Worm (Caenorhabditis elegans) whole organism, L2 larva: ENCODE measurements around the gene F25H9.6.

Experiments used
- C34F6.9 ChIP-seq: fragments of 150-350 bp; optimal IDR thresholded peaks from 2 replicates; lab custom pipeline; 2014; ENCODE audit warnings: missing biosample characterization, missing genetic modification characterization
- F13H6.1 ChIP-seq: sonication (generic microtip); optimal IDR thresholded peaks from 2 replicates; lab custom pipeline; 2016; ENCODE audit warnings: missing genetic modification characterization, missing compliant biosample characterization
- R02D3.7 ChIP-seq: fragments of 150-350 bp; optimal IDR thresholded peaks from 2 replicates; lab custom pipeline; 2014; ENCODE audit warnings: missing biosample characterization, missing genetic modification characterization
- Y55F3AM.14 ChIP-seq: fragments of 200-800 bp; sonication (Bioruptor generic); optimal IDR thresholded peaks from 2 replicates; lab custom pipeline; 2018; ENCODE audit warnings: mild to moderate bottlenecking, missing genetic modification characterization, missing compliant biosample characterization
- ZK546.5 ChIP-seq: sonication (generic microtip); optimal IDR thresholded peaks from 2 replicates; lab custom pipeline; 2017; ENCODE audit warnings: missing biosample characterization, missing genetic modification characterization
- alr-1 ChIP-seq: fragments of 150-350 bp; optimal IDR thresholded peaks from 2 replicates; lab custom pipeline; 2014; ENCODE audit warnings: missing biosample characterization, missing genetic modification characterization
- ama-1 ChIP-seq: fragments of 150-350 bp; optimal IDR thresholded peaks from 2 replicates; lab custom pipeline; 2018; ENCODE audit warnings: inconsistent platforms
- blmp-1 ChIP-seq: sonication (generic microtip); optimal IDR thresholded peaks from 2 replicates; lab custom pipeline; 2017; ENCODE audit warnings: missing genetic modification characterization, mild to moderate bottlenecking, missing compliant biosample characterization, antibody characterized with exemption, moderate library complexity; ENCODE audit not compliant: insufficient read depth
- ceh-16 ChIP-seq: fragments of 150-350 bp; optimal IDR thresholded peaks from 2 replicates; lab custom pipeline; 2014; ENCODE audit warnings: missing biosample characterization, missing genetic modification characterization
- crh-2 ChIP-seq: sonication (generic microtip); optimal IDR thresholded peaks from 2 replicates; lab custom pipeline; 2017; ENCODE audit warnings: missing biosample characterization, missing genetic modification characterization
- dmd-4 ChIP-seq: sonication (generic microtip); optimal IDR thresholded peaks from 2 replicates; lab custom pipeline; 2017; ENCODE audit warnings: missing biosample characterization, missing genetic modification characterization
- egl-27 ChIP-seq: sonication (generic microtip); optimal IDR thresholded peaks from 3 replicates; lab custom pipeline; 2017; ENCODE audit warnings: missing biosample characterization, missing genetic modification reagents, missing genetic modification characterization
- elt-3 ChIP-seq: sonication (generic microtip); optimal IDR thresholded peaks from 2 replicates; lab custom pipeline; 2017; ENCODE audit warnings: missing biosample characterization, missing genetic modification characterization
- fos-1 ChIP-seq: fragments of 150-350 bp; optimal IDR thresholded peaks from 2 replicates; lab custom pipeline; 2014; ENCODE audit warnings: missing biosample characterization, missing genetic modification characterization
- gmeb-1 ChIP-seq: fragments of 150-350 bp; optimal IDR thresholded peaks from 2 replicates; lab custom pipeline; 2014; ENCODE audit warnings: missing biosample characterization, missing genetic modification characterization
- lin-11 ChIP-seq: fragments of 150-350 bp; sonication (generic microtip); optimal IDR thresholded peaks from 2 replicates; lab custom pipeline; 2014; ENCODE audit warnings: missing biosample characterization, missing genetic modification characterization, inconsistent platforms, mixed read lengths
- lin-13 ChIP-seq: fragments of 150-350 bp; optimal IDR thresholded peaks from 2 replicates; lab custom pipeline; 2014; ENCODE audit warnings: missing biosample characterization, missing genetic modification reagents, missing genetic modification characterization
- lsy-2 ChIP-seq, 2 experiments: fragments of 150-350 bp in 1 of 2; sonication (generic microtip) in 1 of 2; optimal IDR thresholded peaks; 2 replicates each; lab custom pipeline; 2014 to 2017; ENCODE audit warnings: missing biosample characterization in 2 of 2, missing genetic modification characterization in 2 of 2
- mab-5 ChIP-seq: fragments of 150-350 bp; optimal IDR thresholded peaks from 2 replicates; lab custom pipeline; 2014; ENCODE audit warnings: missing biosample characterization, missing genetic modification characterization
- mbf-1 ChIP-seq: sonication (generic microtip); optimal IDR thresholded peaks from 2 replicates; lab custom pipeline; 2017; ENCODE audit warnings: missing biosample characterization, missing genetic modification characterization
- mdl-1 ChIP-seq, 2 experiments: fragments of 150-350 bp in 1 of 2; sonication (generic microtip) in 1 of 2; optimal IDR thresholded peaks; 2 replicates each; lab custom pipeline; 2017; ENCODE audit warnings: missing biosample characterization in 2 of 2, missing genetic modification characterization in 2 of 2
- nhr-11 ChIP-seq: fragments of 150-350 bp; optimal IDR thresholded peaks from 2 replicates; lab custom pipeline; 2014; ENCODE audit warnings: missing biosample characterization, missing genetic modification characterization
- nhr-12 ChIP-seq: fragments of 150-350 bp; optimal IDR thresholded peaks from 2 replicates; lab custom pipeline; 2014; ENCODE audit warnings: missing biosample characterization, missing genetic modification characterization
- nhr-129 ChIP-seq: fragments of 150-350 bp; optimal IDR thresholded peaks from 2 replicates; lab custom pipeline; 2014; ENCODE audit warnings: missing biosample characterization, missing genetic modification characterization
- nhr-21 ChIP-seq: fragments of 150-350 bp; optimal IDR thresholded peaks from 2 replicates; lab custom pipeline; 2014; ENCODE audit warnings: missing biosample characterization, missing genetic modification characterization
- sem-4 ChIP-seq: fragments of 150-350 bp; optimal IDR thresholded peaks from 2 replicates; lab custom pipeline; 2014; ENCODE audit warnings: missing biosample characterization, missing genetic modification reagents, missing genetic modification characterization
- sma-3 ChIP-seq: sonication (generic microtip); optimal IDR thresholded peaks from 2 replicates; lab custom pipeline; 2016; ENCODE audit warnings: missing genetic modification reagents, missing genetic modification characterization, missing compliant biosample characterization
- sma-9 ChIP-seq, 2 experiments: fragments of 150-350 bp in 1 of 2; sonication (generic microtip) in 1 of 2; optimal IDR thresholded peaks; 2 replicates each; lab custom pipeline; 2014 to 2016; ENCODE audit warnings: missing genetic modification characterization in 2 of 2, mild to moderate bottlenecking in 1 of 2, missing biosample characterization in 1 of 2, missing compliant biosample characterization in 1 of 2, missing genetic modification reagents in 1 of 2, moderate library complexity in 1 of 2
- snpc-4 ChIP-seq: fragments of 150-350 bp; optimal IDR thresholded peaks from 2 replicates; lab custom pipeline; 2014; ENCODE audit warnings: missing biosample characterization, missing genetic modification characterization
- unc-55 ChIP-seq: fragments of 150-350 bp; sonication (generic microtip); optimal IDR thresholded peaks from 3 replicates; lab custom pipeline; 2014; ENCODE audit warnings: missing biosample characterization, missing genetic modification reagents, missing genetic modification characterization
- unc-62 ChIP-seq: fragments of 150-350 bp; optimal IDR thresholded peaks from 2 replicates; lab custom pipeline; 2014; ENCODE audit warnings: missing biosample characterization, missing genetic modification reagents, missing genetic modification characterization
- ztf-1 ChIP-seq: fragments of 200-800 bp; sonication (Bioruptor generic); conservative IDR thresholded peaks from 2 replicates; pipeline ENCODE4 v1.3.6; 2022; ENCODE audit warnings: missing genetic modification characterization, missing compliant biosample characterization
- ztf-11 ChIP-seq: sonication (generic microtip); optimal IDR thresholded peaks from 2 replicates; lab custom pipeline; 2017; ENCODE audit warnings: missing biosample characterization, missing genetic modification characterization
- ztf-4 ChIP-seq: fragments of 150-350 bp; optimal IDR thresholded peaks from 2 replicates; lab custom pipeline; 2014; ENCODE audit warnings: missing biosample characterization, missing genetic modification characterization

Gene F25H9.6

DNA sequence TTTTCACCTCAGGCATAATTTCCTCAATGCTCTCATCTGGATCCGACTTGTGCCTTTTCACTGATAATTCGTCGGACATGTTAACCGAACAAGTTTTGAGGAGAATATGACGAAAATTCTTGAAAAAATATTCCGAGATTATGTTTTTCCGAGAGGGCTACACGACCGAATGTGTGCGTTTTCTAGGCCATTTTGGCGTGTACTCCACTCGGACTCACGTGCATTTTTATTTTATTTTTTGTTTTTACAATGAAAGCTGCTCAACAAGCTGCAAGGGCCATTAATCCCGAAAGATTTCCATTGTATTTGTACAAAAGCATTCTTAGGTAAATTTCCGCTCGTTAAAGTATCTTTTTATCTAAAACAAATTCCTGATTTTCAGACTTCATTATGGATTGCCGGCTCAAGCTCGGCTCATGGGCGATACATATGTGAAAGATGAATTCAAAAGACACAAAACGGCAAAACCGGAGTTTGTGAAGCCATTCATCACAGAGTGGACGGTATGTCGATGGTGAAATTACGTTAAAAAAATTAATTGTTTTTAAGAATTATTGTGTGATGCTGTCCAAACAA is at the start of gene F25H9.6, which contains the start of gene F25H9.7:
F25H9.6 (minus strand) TSS at position 172 of the 576 bp plus-strand sequence.
F25H9.7 (plus strand) TSS at position 187 of the 576 bp plus-strand sequence.
- TF ChIP-seq mdl-1 (tag; optimal IDR thresholded peaks at IDR 0.05; lab: Kevin White, UChicago), result peak; percentile 62 to 91
- TF ChIP-seq mbf-1 (tag; lab: Kevin White, UChicago), result no peak
- TF ChIP-seq sma-3 (GFP tag; lab: Kevin White, UChicago), result peak; percentile 91
- TF ChIP-seq egl-27 (tag; lab: Kevin White, UChicago), result peak; percentile 85
- peak; percentile 44 for TF ChIP-seq ztf-4 (tag; lab: Kevin White, UChicago)
- peak; percentile 94 for TF ChIP-seq sma-9 (GFP tag; optimal IDR thresholded peaks at IDR 0.05; lab: Kevin White, UChicago)
- no peak for TF ChIP-seq sma-9 (tag; optimal IDR thresholded peaks at IDR 0.05; lab: Kevin White, UChicago)
- peak; percentile 73 for TF ChIP-seq lin-13 (GFP tag; lab: Kevin White, UChicago)
- peak; percentile 72 to 89 for TF ChIP-seq lsy-2 (tag; optimal IDR thresholded peaks at IDR 0.05; lab: Kevin White, UChicago)
- peak; percentile 78 for TF ChIP-seq nhr-21 (tag; lab: Kevin White, UChicago)
- TF ChIP-seq nhr-11 (tag; lab: Kevin White, UChicago), result no peak
- TF ChIP-seq crh-2 (tag; lab: Kevin White, UChicago), result peak; percentile 84
- peak; percentile 54 for TF ChIP-seq mab-5 (tag; lab: Kevin White, UChicago)
- peak; percentile 92 for TF ChIP-seq C34F6.9 (tag; lab: Kevin White, UChicago)
- no peak for TF ChIP-seq R02D3.7
- no peak for TF ChIP-seq ZK546.5
- TF ChIP-seq unc-55 (GFP tag; lab: Kevin White, UChicago), result peak; percentile 86
- peak; percentile 86 for TF ChIP-seq F13H6.1 (tag; lab: Kevin White, UChicago)
- TF ChIP-seq sem-4, result peak; percentile 63
- TF ChIP-seq alr-1 (tag; lab: Kevin White, UChicago), result no peak
- peak; percentile 53 for TF ChIP-seq snpc-4 (tag; lab: Kevin White, UChicago)
- peak; percentile 79 for TF ChIP-seq gmeb-1 (tag; lab: Kevin White, UChicago)
- TF ChIP-seq nhr-129, result peak; percentile 31
- TF ChIP-seq Y55F3AM.14 (GFP tag; lab: Kevin White, UChicago), result peak; percentile 51
- no peak for TF ChIP-seq ztf-11
- TF ChIP-seq ceh-16 (tag; lab: Kevin White, UChicago), result no peak
- TF ChIP-seq ama-1 (lab: Kevin White, UChicago), result peak; percentile 9
- peak; percentile 38 for TF ChIP-seq blmp-1
- peak; percentile 56 for TF ChIP-seq fos-1 (tag; lab: Kevin White, UChicago)
- peak; percentile 22 for TF ChIP-seq lin-11 (tag; lab: Kevin White, UChicago)

ce11 chrV:13515115-13515514 is 47.0 kb upstream of the F25H9.6 start, which contains the start of gene semi-1:
semi-1 (minus strand) TSS chrV:13515215.
- TF ChIP-seq Y55F3AM.14 (GFP tag; lab: Kevin White, UChicago), result no peak
- TF ChIP-seq ztf-4 (tag; lab: Kevin White, UChicago), result no peak
- TF ChIP-seq nhr-12 (tag; lab: Kevin White, UChicago), result no peak

- TF ChIP-seq dmd-4 (tag; lab: Kevin White, UChicago) (no peak), ama-1 (lab: Kevin White, UChicago) (no peak), R02D3.7 (no peak), fos-1 (tag; lab: Kevin White, UChicago) (no peak), egl-27 (tag; lab: Kevin White, UChicago) (no peak), ztf-11 (no peak), snpc-4 (tag; lab: Kevin White, UChicago) (no peak)
These were observed 44.4 kb upstream of the F25H9.6 start for ce11 chrV:13512515-13512914.

DNA sequence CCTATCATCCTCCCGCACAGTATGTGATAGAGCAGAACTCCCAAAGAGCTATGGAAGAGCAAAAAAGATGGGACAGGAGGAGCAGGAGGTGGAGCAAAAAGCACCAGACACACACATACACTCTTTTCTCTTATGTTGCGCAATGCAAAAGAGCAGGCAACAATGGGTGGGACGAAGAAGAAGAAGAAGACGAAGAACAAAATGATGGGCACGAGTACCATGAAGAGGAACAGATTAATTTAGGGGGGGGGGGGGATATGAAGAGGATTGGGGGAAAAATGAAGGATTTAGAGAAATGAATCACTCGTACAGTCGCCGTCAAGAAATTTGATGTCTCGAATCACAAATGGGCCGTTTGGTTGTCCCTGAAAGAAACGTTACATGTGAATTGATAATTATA is 43.5 kb upstream of the F25H9.6 start, which contains the start of gene avr-15:
avr-15 (minus strand) TSS at position 101 of the 400 bp plus-strand sequence.
- no peak for TF ChIP-seq nhr-129
- TF ChIP-seq F13H6.1 (tag; lab: Kevin White, UChicago), result no peak
- TF ChIP-seq ztf-1 (GFP tag; lab: Robert Waterston, UW), result no peak
- no peak for TF ChIP-seq unc-62 (GFP tag; lab: Kevin White, UChicago)
- no peak for TF ChIP-seq nhr-12 (tag; lab: Kevin White, UChicago)
- no peak for TF ChIP-seq egl-27 (tag; lab: Kevin White, UChicago)
- TF ChIP-seq gmeb-1 (tag; lab: Kevin White, UChicago), result no peak
- no peak for TF ChIP-seq elt-3
- TF ChIP-seq Y55F3AM.14 (GFP tag; lab: Kevin White, UChicago), result no peak
